Worm (Caenorhabditis elegans): ENCODE measurements around the gene str-109.

The str-109 gene

DNA sequence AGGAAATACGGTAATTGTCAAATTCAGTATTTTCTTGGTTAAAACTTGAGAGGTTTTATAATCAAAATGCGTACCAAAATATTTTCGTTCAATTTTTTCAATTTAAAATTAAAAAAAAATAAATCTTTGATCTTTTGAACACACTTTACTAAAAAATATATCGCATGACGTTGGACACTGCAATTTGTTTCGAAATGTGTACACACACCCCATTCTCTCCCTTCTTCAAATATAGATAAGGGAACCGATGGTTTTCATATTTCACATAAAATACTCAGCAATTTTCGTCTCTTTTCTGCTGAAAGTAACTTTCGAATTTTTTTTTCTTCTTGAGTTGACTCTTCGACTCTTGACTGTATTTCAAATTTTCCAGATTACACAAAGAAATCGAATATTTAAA, 40.6 kb downstream of the str-109 start:
- TF ChIP-seq mep-1 (tag; optimal IDR thresholded peaks at IDR 0.05) (no peak), lin-32 (GFP tag; optimal IDR thresholded peaks at IDR 0.05) (no peak), bed-3 (GFP tag; optimal IDR thresholded peaks at IDR 0.05) (no peak), hlh-1 (tag; optimal IDR thresholded peaks at IDR 0.05) (no peak), nhr-12 (tag; optimal IDR thresholded peaks at IDR 0.05) (no peak), ceh-83 (GFP tag; optimal IDR thresholded peaks at IDR 0.05) (no peak), sptf-1 (tag; optimal IDR thresholded peaks at IDR 0.05) (no peak), mls-2 (tag; optimal IDR thresholded peaks at IDR 0.05) (no peak), nhr-76 (tag; optimal IDR thresholded peaks at IDR 0.05) (no peak), elt-1 (tag; optimal IDR thresholded peaks at IDR 0.05; ENCODE audit: borderline replicate concordance, insufficient read depth) (no peak), snpc-4 (tag; optimal IDR thresholded peaks at IDR 0.05) (no peak), ham-2 (GFP tag; optimal IDR thresholded peaks at IDR 0.05) (no peak), ceh-43 (GFP tag; optimal IDR thresholded peaks at IDR 0.05) (no peak), zip-8 (tag; optimal IDR thresholded peaks at IDR 0.05) (no peak), ceh-39 (tag; optimal IDR thresholded peaks at IDR 0.05) (no peak), flh-1 (GFP tag; optimal IDR thresholded peaks at IDR 0.05) (no peak), unc-62 (GFP tag; optimal IDR thresholded peaks at IDR 0.05) (no peak)

DNA sequence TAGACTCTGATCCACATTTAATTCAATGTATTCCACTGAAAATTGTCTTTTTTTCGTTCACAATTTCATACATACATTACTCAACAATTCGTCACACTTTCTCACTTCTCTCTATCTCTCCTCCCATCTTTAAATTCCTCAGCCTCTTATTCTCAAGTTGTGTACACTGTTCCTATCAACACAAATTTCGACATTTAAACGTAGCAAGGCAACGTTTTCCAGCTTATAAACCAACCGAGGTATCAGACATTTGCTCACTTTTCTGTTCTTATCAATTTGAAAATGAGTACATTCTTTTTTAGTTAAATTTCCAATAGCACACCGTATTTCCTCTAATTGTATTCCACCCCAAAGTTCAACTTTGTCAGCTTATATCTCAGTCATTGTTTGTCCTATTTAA, 41.1 kb downstream of the str-109 start, which contains the start of gene skr-3:
TSS of gene skr-3 (plus strand) at position 163 of the 400 bp plus-strand sequence.
- no peak for TF ChIP-seq mep-1 (tag; optimal IDR thresholded peaks at IDR 0.05)
- TF ChIP-seq nhr-237 (tag; optimal IDR thresholded peaks at IDR 0.05), result no peak

DNA sequence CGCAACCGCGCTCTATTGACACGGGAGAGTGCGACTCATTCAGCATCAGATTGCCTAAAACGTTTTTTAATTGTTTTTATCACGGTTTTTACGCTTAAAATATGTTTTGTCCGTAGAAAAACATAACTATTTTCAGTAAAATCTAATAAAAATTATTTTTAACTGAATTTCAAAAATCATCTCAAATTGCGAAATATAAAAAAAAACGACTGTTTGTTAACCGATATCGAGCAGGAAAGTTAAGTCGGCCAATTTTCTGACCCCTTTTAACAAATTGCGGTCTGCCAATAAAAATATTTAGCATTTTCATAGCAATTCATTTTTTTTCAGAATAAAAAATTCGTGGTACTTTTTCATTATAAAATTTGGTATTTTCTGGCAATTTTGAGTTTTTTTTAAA, 41.5 kb downstream of the str-109 start:
- no peak for TF ChIP-seq lin-13 (tag; optimal IDR thresholded peaks at IDR 0.05)
- TF ChIP-seq lin-32 (GFP tag; optimal IDR thresholded peaks at IDR 0.05), result no peak
- no peak for TF ChIP-seq ceh-43 (GFP tag; optimal IDR thresholded peaks at IDR 0.05)
- TF ChIP-seq cnd-1 (tag; optimal IDR thresholded peaks at IDR 0.05), result no peak

DNA sequence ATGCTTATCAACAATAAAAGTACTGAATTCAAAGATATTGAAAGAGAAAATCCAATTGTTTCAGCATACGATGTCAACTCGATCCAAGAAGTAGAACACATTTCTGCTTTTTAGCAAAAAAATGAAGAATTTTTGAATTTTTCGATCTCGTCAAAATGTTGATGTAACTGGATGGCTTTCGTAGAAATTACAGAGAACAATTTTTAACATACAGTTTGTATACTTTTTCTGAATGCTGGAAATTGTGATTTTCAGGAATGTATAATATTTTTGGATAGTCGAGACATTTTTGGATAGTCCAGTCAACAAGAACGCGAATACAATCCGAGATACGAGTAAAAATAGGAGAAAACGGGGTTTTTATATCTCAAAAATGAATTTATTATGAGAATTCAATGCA, 43.4 kb downstream of the str-109 start, which contains the start of gene str-103:
TSS of gene str-103 (minus strand) at position 101 of the 400 bp plus-strand sequence.
- TF ChIP-seq flh-1 (GFP tag; optimal IDR thresholded peaks at IDR 0.05), result no peak
- TF ChIP-seq elt-3 (tag; optimal IDR thresholded peaks at IDR 0.05), result no peak
- no peak for TF ChIP-seq ceh-43 (GFP tag; optimal IDR thresholded peaks at IDR 0.05)
- TF ChIP-seq blmp-1 (tag; optimal IDR thresholded peaks at IDR 0.05), result no peak
- TF ChIP-seq ces-1 (GFP tag; optimal IDR thresholded peaks at IDR 0.05), result no peak
- TF ChIP-seq lin-32 (GFP tag; optimal IDR thresholded peaks at IDR 0.05), result no peak
- no peak for TF ChIP-seq nhr-2 (tag; optimal IDR thresholded peaks at IDR 0.05)

DNA sequence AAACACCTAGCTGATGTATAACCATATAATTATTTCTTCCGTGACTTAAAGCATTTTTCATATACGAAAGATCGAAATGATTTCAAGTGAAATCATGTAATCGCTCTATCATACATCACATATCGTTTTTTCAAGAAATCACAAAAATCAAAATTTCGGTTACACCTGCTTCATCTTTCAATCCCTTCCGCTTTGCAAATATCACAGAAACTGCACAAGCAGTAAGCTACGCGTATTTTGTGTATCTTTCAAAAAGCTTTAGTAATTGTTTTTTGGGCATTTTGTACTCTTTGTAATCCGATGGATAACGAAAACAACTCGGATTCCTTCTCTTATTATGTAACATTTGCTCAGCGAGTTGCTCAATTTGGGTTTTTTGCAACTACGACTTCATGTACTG, 46.6 kb downstream of the str-109 start, which contains the start of gene str-25:
TSS of gene str-25 (plus strand) at position 301 of the 400 bp plus-strand sequence.
- no peak for TF ChIP-seq tbx-8 (GFP tag; optimal IDR thresholded peaks at IDR 0.05)
- no peak for TF ChIP-seq elt-3 (tag; optimal IDR thresholded peaks at IDR 0.05)
- TF ChIP-seq sem-2 (GFP tag; optimal IDR thresholded peaks at IDR 0.05), result no peak

DNA sequence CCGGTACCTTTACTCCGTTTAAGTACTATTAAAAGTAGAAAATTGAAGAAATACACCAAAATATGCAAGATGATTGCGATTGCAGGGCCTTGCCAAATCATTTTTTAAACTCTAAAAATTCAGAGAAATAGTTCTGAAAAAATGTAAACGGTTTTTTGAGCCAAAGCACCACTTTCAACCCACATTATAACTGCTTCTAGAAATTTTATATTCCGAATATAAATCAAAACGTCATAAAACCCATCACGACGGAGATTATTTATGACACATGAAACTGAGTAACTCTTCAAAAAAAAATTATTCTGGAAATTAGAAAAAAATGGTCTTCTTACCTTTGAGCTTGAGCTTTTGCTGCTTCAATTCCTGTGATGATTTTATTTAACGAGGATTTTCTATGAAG, 47.8 kb downstream of the str-109 start, which contains the start of gene srxa-16:
TSS of gene srxa-16 (minus strand) at position 101 of the 400 bp plus-strand sequence.
- TF ChIP-seq nhr-28 (tag; optimal IDR thresholded peaks at IDR 0.05), result no peak
